Fruit fly (Drosophila melanogaster) whole organism, prepupa: ENCODE measurements around the gene CG31677.

Source experiments
- CG6854 ChIP-seq: fragments of 200-800 bp; sonication (Bioruptor generic); optimal IDR thresholded peaks from 2 replicates; lab custom pipeline; 2017; ENCODE audit warnings: missing biosample characterization, mild to moderate bottlenecking, missing genetic modification characterization
- Lpt ChIP-seq: fragments of 200-800 bp; sonication (Bioruptor generic); optimal IDR thresholded peaks from 3 replicates; lab custom pipeline; 2016; ENCODE audit warnings: missing biosample characterization, missing genetic modification characterization
- fd85E ChIP-seq: fragments of 200-800 bp; sonication (Bioruptor generic); optimal IDR thresholded peaks from 3 replicates; lab custom pipeline; 2016; ENCODE audit warnings: missing biosample characterization, missing genetic modification characterization
- vri ChIP-seq: fragments of 200-800 bp; sonication (Bioruptor generic); optimal IDR thresholded peaks from 3 replicates; lab custom pipeline; 2016; ENCODE audit warnings: missing biosample characterization, mild to moderate bottlenecking, missing genetic modification characterization

dm6 chr2L:20647240-20647908, 43.4 kb upstream of the CG31677 start:
- TF ChIP-seq vri (GFP tag; lab: Kevin White, UChicago) (no peak), Lpt (no peak), CG6854 (GFP tag; lab: Kevin White, UChicago) (no peak), fd85E (no peak)
